Worm (Caenorhabditis elegans) whole organism, late embryonic: ENCODE data around the gene dlhd-1.

Source experiments
- ceh-9 ChIP-seq: sonication (generic microtip); optimal IDR thresholded peaks from 2 replicates; lab custom pipeline; 2016; ENCODE audit warnings: mild to moderate bottlenecking, missing genetic modification characterization, inconsistent platforms, missing compliant biosample characterization
- elt-4 ChIP-seq: sonication (generic microtip); optimal IDR thresholded peaks from 2 replicates; lab custom pipeline; 2016; ENCODE audit warnings: missing genetic modification characterization, missing compliant biosample characterization
- hlh-8 ChIP-seq: sonication (generic microtip); optimal IDR thresholded peaks from 2 replicates; lab custom pipeline; 2016; ENCODE audit warnings: missing genotype, missing genetic modification characterization, missing compliant biosample characterization
- lin-11 ChIP-seq: fragments of 200-800 bp; sonication (Bioruptor generic); optimal IDR thresholded peaks from 2 replicates; lab custom pipeline; 2018; ENCODE audit warnings: mild to moderate bottlenecking, missing genetic modification characterization, missing compliant biosample characterization
- pros-1 ChIP-seq: fragments of 150-350 bp; optimal IDR thresholded peaks from 2 replicates; lab custom pipeline; 2014; ENCODE audit warnings: missing biosample characterization, missing genetic modification reagents, missing genetic modification characterization

ce11 chrII:1126472-1126871 lies 45.5 kb downstream of the dlhd-1 start:
- no peak for TF ChIP-seq ceh-9
- no peak for TF ChIP-seq elt-4 (tag; lab: Kevin White, UChicago)
- no peak for TF ChIP-seq lin-11
- TF ChIP-seq pros-1 (tag; lab: Kevin White, UChicago): no peak
- no peak for TF ChIP-seq hlh-8
